Worm (Caenorhabditis elegans) whole organism, young adult: Measurements from ENCODE around the gene srbc-8.

Experiments
- F22D6.2 ChIP-seq: sonication (generic microtip); optimal IDR thresholded peaks from 2 replicates; lab custom pipeline; 2016; ENCODE audit warnings: mild to moderate bottlenecking, missing genetic modification characterization, missing compliant biosample characterization
- Y79H2A.3 ChIP-seq: fragments of 200-800 bp; sonication (Bioruptor generic); conservative IDR thresholded peaks from 2 replicates; pipeline ENCODE4 v1.3.6; 2022; ENCODE audit warnings: missing genetic modification reagents, missing genetic modification characterization, missing compliant biosample characterization
- aptf-2 ChIP-seq: fragments of 200-800 bp; sonication (Bioruptor generic); conservative IDR thresholded peaks from 2 replicates; pipeline ENCODE4 v1.3.6; 2022; ENCODE audit warnings: missing genetic modification reagents, missing genetic modification characterization, missing compliant biosample characterization
- attf-3 ChIP-seq: fragments of 200-800 bp; sonication (Bioruptor generic); conservative IDR thresholded peaks from 2 replicates; pipeline ENCODE4 v1.3.6; 2022; ENCODE audit warnings: missing genetic modification reagents, missing genetic modification characterization, missing compliant biosample characterization
- ccch-3 ChIP-seq: fragments of 200-800 bp; sonication (Bioruptor generic); optimal IDR thresholded peaks from 2 replicates; lab custom pipeline; 2018; ENCODE audit warnings: mild to moderate bottlenecking, missing genetic modification characterization, missing compliant biosample characterization
- ceh-100 ChIP-seq: fragments of 200-800 bp; sonication (Bioruptor generic); IDR thresholded peaks from 2 replicates; pipeline ENCODE4 v1.3.6; 2022; ENCODE audit warnings: missing genetic modification reagents, missing genetic modification characterization, missing compliant biosample characterization
- dpl-1 ChIP-seq: fragments of 150-350 bp; optimal IDR thresholded peaks from 2 replicates; lab custom pipeline; 2014; ENCODE audit warnings: missing biosample characterization, missing genetic modification reagents, missing genetic modification characterization
- efl-1 ChIP-seq: fragments of 150-350 bp; optimal IDR thresholded peaks from 2 replicates; lab custom pipeline; 2014; ENCODE audit warnings: missing biosample characterization, missing genetic modification reagents, missing genetic modification characterization
- hlh-12 ChIP-seq: sonication (generic microtip); optimal IDR thresholded peaks from 2 replicates; lab custom pipeline; 2016; ENCODE audit warnings: missing genetic modification characterization, missing compliant biosample characterization
- pha-4 ChIP-seq: fragments of 150-350 bp; sonication (generic microtip); optimal IDR thresholded peaks from 2 replicates; lab custom pipeline; 2014; ENCODE audit warnings: missing biosample characterization, missing genetic modification reagents, missing genetic modification characterization
- snpc-3.4 ChIP-seq: sonication (generic microtip); optimal IDR thresholded peaks from 2 replicates; lab custom pipeline; 2017; ENCODE audit warnings: missing genetic modification characterization, mild to moderate bottlenecking, missing compliant biosample characterization, antibody characterized with exemption, moderate library complexity, missing genotype, missing genetic modification reagents
- ztf-25 ChIP-seq: fragments of 200-800 bp; sonication (Bioruptor generic); IDR thresholded peaks from 2 replicates; pipeline ENCODE4 v1.3.6; 2022; ENCODE audit warnings: missing genetic modification reagents, missing genetic modification characterization, missing compliant biosample characterization
- ztf-3 ChIP-seq: fragments of 200-800 bp; sonication (Bioruptor generic); optimal IDR thresholded peaks from 2 replicates; lab custom pipeline; 2018; ENCODE audit warnings: mild to moderate bottlenecking, missing genetic modification characterization, missing compliant biosample characterization

DNA sequence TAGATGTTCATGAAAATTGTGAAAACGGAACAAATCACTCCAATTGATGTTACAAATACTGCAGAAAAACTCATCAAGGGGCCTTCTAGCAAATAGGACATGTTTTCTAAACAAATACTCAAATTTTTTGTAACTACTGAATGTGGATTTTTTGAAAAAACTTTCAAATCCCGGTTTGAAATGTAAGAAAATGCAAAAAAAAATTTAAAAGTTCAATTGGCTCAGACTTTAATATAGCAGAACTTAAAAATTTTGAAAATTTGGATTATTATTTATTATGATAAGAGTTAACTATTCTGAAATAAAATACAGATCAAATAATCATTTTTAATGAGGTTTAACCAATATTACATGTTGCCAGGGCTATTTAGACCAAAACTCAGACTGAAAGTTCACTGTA, 5.4 kb upstream of the srbc-8 start, which contains the start of gene srbc-9:
- TF ChIP-seq aptf-2 (GFP tag; lab: Robert Waterston, UW), result no peak
- no peak for TF ChIP-seq ztf-25 (GFP tag; lab: Robert Waterston, UW)
- no peak for TF ChIP-seq efl-1 (GFP tag; lab: Kevin White, UChicago)
- TF ChIP-seq F22D6.2, result no peak
- TF ChIP-seq snpc-3.4, result no peak
- TF ChIP-seq ztf-3 (GFP tag; lab: Kevin White, UChicago), result no peak
- no peak for TF ChIP-seq dpl-1
- TF ChIP-seq ceh-100, result no peak
- TF ChIP-seq attf-3 (GFP tag; lab: Robert Waterston, UW), result no peak
- TF ChIP-seq pha-4 (tag; lab: Kevin White, UChicago), result no peak
- TF ChIP-seq Y79H2A.3, result no peak
- no peak for TF ChIP-seq ccch-3 (GFP tag; lab: Kevin White, UChicago)
- no peak for TF ChIP-seq hlh-12
